Worm (Caenorhabditis elegans): Measurements from ENCODE around the gene srx-87.

Gene srx-87

ce11 chrV:11593427-11593826 lies 28.8 kb downstream of the srx-87 start, which contains the start of gene srx-80:
srx-80 (plus strand) TSS chrV:11593727.
- no peak for TF ChIP-seq flh-1 (GFP tag; optimal IDR thresholded peaks at IDR 0.05)
- no peak for TF ChIP-seq pha-4 (tag; optimal IDR thresholded peaks at IDR 0.05)
- no peak for TF ChIP-seq sem-2 (GFP tag; optimal IDR thresholded peaks at IDR 0.05)
- TF ChIP-seq nhr-237 (tag; optimal IDR thresholded peaks at IDR 0.05) = no peak
- TF ChIP-seq lsy-2 (tag; optimal IDR thresholded peaks at IDR 0.05) = no peak
- no peak for TF ChIP-seq mab-5 (tag; optimal IDR thresholded peaks at IDR 0.05)
- no peak for TF ChIP-seq ceh-83 (GFP tag; optimal IDR thresholded peaks at IDR 0.05)
- TF ChIP-seq M03D4.4 (tag; optimal IDR thresholded peaks at IDR 0.05) = no peak
- no peak for TF ChIP-seq tbx-8 (GFP tag; optimal IDR thresholded peaks at IDR 0.05)
- no peak for TF ChIP-seq unc-120 (tag; optimal IDR thresholded peaks at IDR 0.05; ENCODE audit: poor library complexity, severe bottlenecking)
- TF ChIP-seq hlh-1 (tag; optimal IDR thresholded peaks at IDR 0.05) = no peak
- no peak for TF ChIP-seq nhr-2 (tag; optimal IDR thresholded peaks at IDR 0.05)
- no peak for TF ChIP-seq elt-3 (tag; optimal IDR thresholded peaks at IDR 0.05)
- TF ChIP-seq lin-13 (tag; optimal IDR thresholded peaks at IDR 0.05) = no peak

- no peak for TF ChIP-seq zip-8 (tag; optimal IDR thresholded peaks at IDR 0.05)
- TF ChIP-seq ceh-39 (tag; optimal IDR thresholded peaks at IDR 0.05) = no peak
- TF ChIP-seq cnd-1 (tag; optimal IDR thresholded peaks at IDR 0.05) = no peak
- no peak for TF ChIP-seq ztf-11 (tag; optimal IDR thresholded peaks at IDR 0.05)
- no peak for TF ChIP-seq ceh-83 (GFP tag; optimal IDR thresholded peaks at IDR 0.05)
- TF ChIP-seq lin-32 (GFP tag; optimal IDR thresholded peaks at IDR 0.05) = no peak
Measured at ce11 chrV:11593888-11594287, 29.2 kb downstream of the srx-87 start.

ce11 chrV:11598807-11599206 lies 34.1 kb downstream of the srx-87 start, which contains the start of gene srx-84:
srx-84 (plus strand) TSS chrV:11599107.
- TF ChIP-seq nhr-12 (tag; optimal IDR thresholded peaks at IDR 0.05) (no peak), tbx-8 (GFP tag; optimal IDR thresholded peaks at IDR 0.05) (no peak), nhr-28 (tag; optimal IDR thresholded peaks at IDR 0.05) (no peak), nhr-2 (tag; optimal IDR thresholded peaks at IDR 0.05) (no peak), snpc-4 (tag; optimal IDR thresholded peaks at IDR 0.05) (no peak), ceh-43 (GFP tag; optimal IDR thresholded peaks at IDR 0.05) (no peak), mls-2 (tag; optimal IDR thresholded peaks at IDR 0.05) (no peak), drap-1 (GFP tag; optimal IDR thresholded peaks at IDR 0.05) (no peak), ceh-83 (GFP tag; optimal IDR thresholded peaks at IDR 0.05) (no peak), hlh-1 (tag; optimal IDR thresholded peaks at IDR 0.05) (no peak), bed-3 (GFP tag; optimal IDR thresholded peaks at IDR 0.05) (no peak), pha-4 (tag; optimal IDR thresholded peaks at IDR 0.05) (no peak), mab-5 (tag; optimal IDR thresholded peaks at IDR 0.05) (no peak), sptf-1 (tag; optimal IDR thresholded peaks at IDR 0.05) (no peak), blmp-1 (tag; optimal IDR thresholded peaks at IDR 0.05) (no peak), lin-13 (tag; optimal IDR thresholded peaks at IDR 0.05) (no peak), ces-1 (GFP tag; optimal IDR thresholded peaks at IDR 0.05) (no peak), lsy-2 (tag; optimal IDR thresholded peaks at IDR 0.05) (no peak), unc-120 (tag; optimal IDR thresholded peaks at IDR 0.05; ENCODE audit: poor library complexity, severe bottlenecking) (no peak)

DNA sequence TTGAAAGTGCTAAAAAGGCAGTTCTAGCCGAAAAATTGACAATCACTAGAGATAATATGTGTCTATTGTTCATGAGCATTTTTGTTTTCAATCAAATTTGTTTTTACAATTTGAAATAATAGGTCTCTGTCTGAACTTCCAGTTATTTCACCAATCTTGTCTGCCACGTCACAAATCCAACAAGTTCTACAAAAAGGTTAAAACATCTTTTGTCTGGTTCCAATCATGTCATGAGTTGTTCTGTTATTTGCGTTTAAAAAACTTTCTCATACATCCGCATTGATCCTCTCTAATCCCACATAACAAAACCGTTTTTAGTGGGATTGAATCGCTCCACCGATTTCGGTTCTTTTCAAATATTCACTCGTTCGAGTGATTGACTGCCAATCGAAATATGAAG lies 36.1 kb downstream of the srx-87 start, which contains the start of gene F35B12.9:
Gene F35B12.9 (plus strand): TSS at position 372 of the 400 bp plus-strand sequence.
- no peak for TF ChIP-seq ceh-39 (tag; optimal IDR thresholded peaks at IDR 0.05)
- no peak for TF ChIP-seq blmp-1 (tag; optimal IDR thresholded peaks at IDR 0.05)
- TF ChIP-seq bed-3 (GFP tag; optimal IDR thresholded peaks at IDR 0.05) = no peak

DNA sequence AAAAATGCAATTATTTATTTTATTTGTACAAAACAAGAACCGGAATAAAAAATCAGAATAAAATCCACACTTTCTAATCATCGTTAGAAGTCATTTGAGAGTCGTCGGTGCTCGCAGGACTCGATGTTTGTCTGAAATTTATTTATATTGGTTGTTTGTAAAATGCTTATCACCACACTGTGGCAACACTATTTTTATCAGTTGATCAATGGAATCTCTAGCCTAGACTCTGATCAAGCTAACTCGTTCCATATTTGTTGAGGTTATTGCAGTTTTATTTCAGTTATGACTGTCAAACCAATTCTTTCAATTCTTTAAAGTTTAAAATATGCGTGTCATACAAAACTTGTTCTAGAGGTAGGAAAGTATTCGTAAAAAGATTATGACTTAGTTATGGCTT lies 39.8 kb downstream of the srx-87 start, which contains the start of gene dhs-20:
Gene dhs-20 (minus strand): TSS at position 80 of the 400 bp plus-strand sequence.
- TF ChIP-seq mls-2 (tag; optimal IDR thresholded peaks at IDR 0.05) = no peak
- no peak for TF ChIP-seq unc-39 (tag; optimal IDR thresholded peaks at IDR 0.05)
- TF ChIP-seq sptf-1 (tag; optimal IDR thresholded peaks at IDR 0.05) = no peak
- no peak for TF ChIP-seq lin-32 (GFP tag; optimal IDR thresholded peaks at IDR 0.05)
- TF ChIP-seq sem-2 (GFP tag; optimal IDR thresholded peaks at IDR 0.05) = no peak
- TF ChIP-seq mep-1 (tag; optimal IDR thresholded peaks at IDR 0.05) = no peak
- TF ChIP-seq unc-120 (tag; optimal IDR thresholded peaks at IDR 0.05; ENCODE audit: poor library complexity, severe bottlenecking) = no peak
- TF ChIP-seq nhr-12 (tag; optimal IDR thresholded peaks at IDR 0.05) = no peak
- TF ChIP-seq nhr-237 (tag; optimal IDR thresholded peaks at IDR 0.05) = no peak
- no peak for TF ChIP-seq elt-1 (tag; optimal IDR thresholded peaks at IDR 0.05; ENCODE audit: borderline replicate concordance, insufficient read depth)
- no peak for TF ChIP-seq tbx-8 (GFP tag; optimal IDR thresholded peaks at IDR 0.05)
- no peak for TF ChIP-seq nhr-2 (tag; optimal IDR thresholded peaks at IDR 0.05)
- no peak for TF ChIP-seq nhr-28 (tag; optimal IDR thresholded peaks at IDR 0.05)
- TF ChIP-seq ceh-39 (tag; optimal IDR thresholded peaks at IDR 0.05) = no peak
- no peak for TF ChIP-seq elt-3 (tag; optimal IDR thresholded peaks at IDR 0.05)
- TF ChIP-seq zip-8 (tag; optimal IDR thresholded peaks at IDR 0.05) = no peak
- no peak for TF ChIP-seq cnd-1 (tag; optimal IDR thresholded peaks at IDR 0.05)
- no peak for TF ChIP-seq ham-2 (GFP tag; optimal IDR thresholded peaks at IDR 0.05)
- TF ChIP-seq M03D4.4 (tag; optimal IDR thresholded peaks at IDR 0.05) = no peak
- TF ChIP-seq ztf-11 (tag; optimal IDR thresholded peaks at IDR 0.05) = no peak
